Worm (Caenorhabditis elegans): Measurements from ENCODE around the gene T23B12.11.
A peak's percentile ranks its signal among the peaks of the same experiment; 100 is the strongest.

- TF ChIP-seq elt-1 (tag; optimal IDR thresholded peaks at IDR 0.05) (no peak), nhr-25 (tag; optimal IDR thresholded peaks at IDR 0.05) (peak; percentile 78), unc-62 (GFP tag; optimal IDR thresholded peaks at IDR 0.05) (no peak), F13H6.1 (tag; optimal IDR thresholded peaks at IDR 0.05) (no peak), aly-2 (tag; optimal IDR thresholded peaks at IDR 0.05) (no peak), ama-1 (optimal IDR thresholded peaks at IDR 0.05) (no peak), nhr-21 (tag; optimal IDR thresholded peaks at IDR 0.05) (no peak), elt-3 (tag; optimal IDR thresholded peaks at IDR 0.05) (no peak), nhr-237 (tag; optimal IDR thresholded peaks at IDR 0.05) (no peak), egl-27 (tag; optimal IDR thresholded peaks at IDR 0.05) (no peak), gmeb-1 (tag; optimal IDR thresholded peaks at IDR 0.05) (no peak)
These were observed 6.0 kb upstream of the T23B12.11 start for ce11 chrV:8449241-8449640.

Data from whole organism, L2 larva.